Worm (Caenorhabditis elegans): ENCODE results near the gene cyp-37A1.

The cyp-37A1 gene

ce11 chrII:14014637-14015036, 2.1 kb downstream of the cyp-37A1 start:
- no peak for TF ChIP-seq lin-32 (GFP tag; optimal IDR thresholded peaks at IDR 0.05)
- TF ChIP-seq ceh-83 (GFP tag; optimal IDR thresholded peaks at IDR 0.05): no peak
- no peak for TF ChIP-seq unc-62 (GFP tag; optimal IDR thresholded peaks at IDR 0.05)
- TF ChIP-seq elt-1 (tag; optimal IDR thresholded peaks at IDR 0.05; ENCODE audit: borderline replicate concordance, insufficient read depth): no peak
- TF ChIP-seq unc-39 (tag; optimal IDR thresholded peaks at IDR 0.05): no peak
- no peak for TF ChIP-seq ces-1 (GFP tag; optimal IDR thresholded peaks at IDR 0.05)
- TF ChIP-seq sptf-1 (tag; optimal IDR thresholded peaks at IDR 0.05): no peak
- no peak for TF ChIP-seq nhr-12 (tag; optimal IDR thresholded peaks at IDR 0.05)
- TF ChIP-seq nhr-76 (tag; optimal IDR thresholded peaks at IDR 0.05): no peak
- TF ChIP-seq lin-13 (tag; optimal IDR thresholded peaks at IDR 0.05): no peak
- TF ChIP-seq ztf-11 (tag; optimal IDR thresholded peaks at IDR 0.05): no peak
- TF ChIP-seq bed-3 (GFP tag; optimal IDR thresholded peaks at IDR 0.05): no peak
- no peak for TF ChIP-seq zip-8 (tag; optimal IDR thresholded peaks at IDR 0.05)
- TF ChIP-seq cnd-1 (tag; optimal IDR thresholded peaks at IDR 0.05): no peak
- no peak for TF ChIP-seq blmp-1 (tag; optimal IDR thresholded peaks at IDR 0.05)
- no peak for TF ChIP-seq mab-5 (tag; optimal IDR thresholded peaks at IDR 0.05)
- no peak for TF ChIP-seq snpc-4 (tag; optimal IDR thresholded peaks at IDR 0.05)
- no peak for TF ChIP-seq ham-2 (GFP tag; optimal IDR thresholded peaks at IDR 0.05)

ce11 chrII:14010656-14011376, 5.9 kb downstream of the cyp-37A1 start, which contains the start of gene F01D5.8:
F01D5.8 (plus strand) TSS chrII:14010706.
- TF ChIP-seq cnd-1 (tag; optimal IDR thresholded peaks at IDR 0.05) (no peak), zip-8 (tag; optimal IDR thresholded peaks at IDR 0.05) (no peak), nhr-2 (tag; optimal IDR thresholded peaks at IDR 0.05) (no peak), pha-4 (tag; optimal IDR thresholded peaks at IDR 0.05) (no peak), nhr-237 (tag; optimal IDR thresholded peaks at IDR 0.05) (no peak), lin-13 (tag; optimal IDR thresholded peaks at IDR 0.05) (no peak), M03D4.4 (tag; optimal IDR thresholded peaks at IDR 0.05) (no peak), nhr-76 (tag; optimal IDR thresholded peaks at IDR 0.05) (no peak), ztf-11 (tag; optimal IDR thresholded peaks at IDR 0.05) (no peak), mab-5 (tag; optimal IDR thresholded peaks at IDR 0.05) (no peak), sem-2 (GFP tag; optimal IDR thresholded peaks at IDR 0.05) (no peak), blmp-1 (tag; optimal IDR thresholded peaks at IDR 0.05) (no peak), drap-1 (GFP tag; optimal IDR thresholded peaks at IDR 0.05) (no peak), lin-32 (GFP tag; optimal IDR thresholded peaks at IDR 0.05) (no peak), snpc-4 (tag; optimal IDR thresholded peaks at IDR 0.05) (no peak)

ce11 chrII:14008359-14008758, 8.4 kb downstream of the cyp-37A1 start, which contains the start of gene F01D5.7:
F01D5.7 (plus strand) TSS chrII:14008659.
- TF ChIP-seq pha-4 (tag; optimal IDR thresholded peaks at IDR 0.05) (no peak), bed-3 (GFP tag; optimal IDR thresholded peaks at IDR 0.05) (no peak), nhr-2 (tag; optimal IDR thresholded peaks at IDR 0.05) (no peak), mls-2 (tag; optimal IDR thresholded peaks at IDR 0.05) (no peak), unc-120 (tag; optimal IDR thresholded peaks at IDR 0.05; ENCODE audit: poor library complexity, severe bottlenecking) (no peak), elt-1 (tag; optimal IDR thresholded peaks at IDR 0.05; ENCODE audit: borderline replicate concordance, insufficient read depth) (no peak), ham-2 (GFP tag; optimal IDR thresholded peaks at IDR 0.05) (no peak), tbx-8 (GFP tag; optimal IDR thresholded peaks at IDR 0.05) (no peak), nhr-76 (tag; optimal IDR thresholded peaks at IDR 0.05) (no peak), nhr-28 (tag; optimal IDR thresholded peaks at IDR 0.05) (no peak), lin-13 (tag; optimal IDR thresholded peaks at IDR 0.05) (no peak), cnd-1 (tag; optimal IDR thresholded peaks at IDR 0.05) (no peak), ceh-43 (GFP tag; optimal IDR thresholded peaks at IDR 0.05) (no peak), sem-2 (GFP tag; optimal IDR thresholded peaks at IDR 0.05) (no peak), lsy-2 (tag; optimal IDR thresholded peaks at IDR 0.05) (no peak), sptf-1 (tag; optimal IDR thresholded peaks at IDR 0.05) (no peak), ces-1 (GFP tag; optimal IDR thresholded peaks at IDR 0.05) (no peak), M03D4.4 (tag; optimal IDR thresholded peaks at IDR 0.05) (no peak), mep-1 (tag; optimal IDR thresholded peaks at IDR 0.05) (no peak)

ce11 chrII:14006210-14006609, 10.6 kb downstream of the cyp-37A1 start, which contains the start of gene F01D5.6:
F01D5.6 (plus strand) TSS chrII:14006510.
- TF ChIP-seq mep-1 (tag; optimal IDR thresholded peaks at IDR 0.05): no peak
- TF ChIP-seq cnd-1 (tag; optimal IDR thresholded peaks at IDR 0.05): no peak
- no peak for TF ChIP-seq ztf-11 (tag; optimal IDR thresholded peaks at IDR 0.05)
- no peak for TF ChIP-seq ces-1 (GFP tag; optimal IDR thresholded peaks at IDR 0.05)
- TF ChIP-seq blmp-1 (tag; optimal IDR thresholded peaks at IDR 0.05): no peak
- no peak for TF ChIP-seq flh-1 (GFP tag; optimal IDR thresholded peaks at IDR 0.05)
- TF ChIP-seq tbx-8 (GFP tag; optimal IDR thresholded peaks at IDR 0.05): no peak
- no peak for TF ChIP-seq lsy-2 (tag; optimal IDR thresholded peaks at IDR 0.05)
- no peak for TF ChIP-seq M03D4.4 (tag; optimal IDR thresholded peaks at IDR 0.05)
- TF ChIP-seq nhr-28 (tag; optimal IDR thresholded peaks at IDR 0.05): no peak
- no peak for TF ChIP-seq unc-62 (GFP tag; optimal IDR thresholded peaks at IDR 0.05)
- no peak for TF ChIP-seq ceh-83 (GFP tag; optimal IDR thresholded peaks at IDR 0.05)
- TF ChIP-seq nhr-2 (tag; optimal IDR thresholded peaks at IDR 0.05): no peak
- no peak for TF ChIP-seq ham-2 (GFP tag; optimal IDR thresholded peaks at IDR 0.05)
- TF ChIP-seq mls-2 (tag; optimal IDR thresholded peaks at IDR 0.05): no peak
- TF ChIP-seq elt-3 (tag; optimal IDR thresholded peaks at IDR 0.05): no peak
- TF ChIP-seq pha-4 (tag; optimal IDR thresholded peaks at IDR 0.05): no peak

Data from whole organism, mixed stage, embryonic.